Worm (Caenorhabditis elegans) whole organism, young adult: ENCODE measurements around the gene F15E6.5.

ENCODE experiments used
- F22D6.2 ChIP-seq: sonication (generic microtip); optimal IDR thresholded peaks from 2 replicates; lab custom pipeline; 2016; ENCODE audit warnings: mild to moderate bottlenecking, missing genetic modification characterization, missing compliant biosample characterization
- F57A8.1 ChIP-seq: fragments of 200-800 bp; sonication (Bioruptor generic); optimal IDR thresholded peaks from 2 replicates; lab custom pipeline; 2018; ENCODE audit warnings: mild to moderate bottlenecking, missing genetic modification characterization, moderate library complexity, missing compliant biosample characterization
- aptf-2 ChIP-seq: fragments of 200-800 bp; sonication (Bioruptor generic); conservative IDR thresholded peaks from 2 replicates; pipeline ENCODE4 v1.3.6; 2022; ENCODE audit warnings: missing genetic modification reagents, missing genetic modification characterization, missing compliant biosample characterization
- atf-7 ChIP-seq: sonication (generic microtip); optimal IDR thresholded peaks from 2 replicates; lab custom pipeline; 2017; ENCODE audit warnings: mild to moderate bottlenecking, missing genetic modification characterization, missing compliant biosample characterization
- athp-1 ChIP-seq: sonication (generic microtip); optimal IDR thresholded peaks from 2 replicates; lab custom pipeline; 2017; ENCODE audit warnings: mild to moderate bottlenecking, missing genetic modification characterization, missing compliant biosample characterization
- dpl-1 ChIP-seq: fragments of 150-350 bp; optimal IDR thresholded peaks from 2 replicates; lab custom pipeline; 2014; ENCODE audit warnings: missing biosample characterization, missing genetic modification reagents, missing genetic modification characterization
- hsf-1 ChIP-seq: fragments of 200-800 bp; sonication (Bioruptor generic); IDR thresholded peaks from 2 replicates; pipeline ENCODE4 v1.3.6; 2022; ENCODE audit warnings: missing genetic modification reagents, missing genetic modification characterization, missing compliant biosample characterization
- nhr-120 ChIP-seq: fragments of 200-800 bp; sonication (Bioruptor generic); IDR thresholded peaks from 2 replicates; pipeline ENCODE4 v1.3.6; 2022; ENCODE audit warnings: missing genetic modification characterization, missing compliant biosample characterization
- nhr-179 ChIP-seq: sonication (generic microtip); optimal IDR thresholded peaks from 2 replicates; lab custom pipeline; 2016; ENCODE audit warnings: mild to moderate bottlenecking, missing genetic modification characterization, missing compliant biosample characterization
- rpc-1 ChIP-seq, 2 experiments: fragments of 150-350 bp in 1 of 2; sonication (generic microtip) in 1 of 2; optimal IDR thresholded peaks; 2 replicates each; lab custom pipeline; 2014 to 2018; ENCODE audit warnings: missing biosample characterization in 1 of 2, missing genetic modification characterization in 1 of 2, missing genetic modification reagents in 1 of 2, missing genotype in 1 of 2
- ztf-22 ChIP-seq: fragments of 200-800 bp; sonication (Bioruptor generic); optimal IDR thresholded peaks from 2 replicates; lab custom pipeline; 2018; ENCODE audit warnings: mild to moderate bottlenecking, missing genetic modification characterization, moderate library complexity, missing compliant biosample characterization

- TF ChIP-seq aptf-2 (GFP tag; lab: Robert Waterston, UW) (no peak), nhr-179 (no peak), hsf-1 (GFP tag; lab: Robert Waterston, UW) (no peak), athp-1 (tag; lab: Kevin White, UChicago) (no peak), rpc-1 (optimal IDR thresholded peaks at IDR 0.05; lab: Kevin White, UChicago) (no peak), rpc-1 (tag; optimal IDR thresholded peaks at IDR 0.05; lab: Kevin White, UChicago) (no peak), F22D6.2 (tag; lab: Kevin White, UChicago) (no peak), atf-7 (no peak), nhr-120 (no peak), ztf-22 (GFP tag; lab: Kevin White, UChicago) (no peak), F57A8.1 (GFP tag; lab: Kevin White, UChicago) (no peak), dpl-1 (GFP tag; lab: Kevin White, UChicago) (no peak)
These were observed 18.4 kb upstream of the F15E6.5 start, which contains the start of gene F36A4.2 for ce11 chrIV:4270925-4271324.
